Fruit fly (Drosophila melanogaster) whole organism, embryonic: ENCODE results near the gene Bhmt.
A peak's percentile ranks its signal among the peaks of the same experiment; 100 is the strongest.

Source experiments
- Abd-B ChIP-seq: fragments of 200-800 bp; sonication (Bioruptor generic); optimal IDR thresholded peaks from 2 replicates; lab custom pipeline; 2018; ENCODE audit warnings: missing biosample characterization, mild to moderate bottlenecking, missing genetic modification characterization, moderate library complexity
- Bdp1 ChIP-seq: fragments of 200-800 bp; sonication (Bioruptor generic); optimal IDR thresholded peaks from 3 replicates; lab custom pipeline; 2016; ENCODE audit warnings: missing biosample characterization, missing genetic modification characterization
- CG10274 ChIP-seq: fragments of 200-800 bp; sonication (Bioruptor generic); optimal IDR thresholded peaks from 3 replicates; lab custom pipeline; 2017; ENCODE audit warnings: missing biosample characterization, mild to moderate bottlenecking, missing genetic modification characterization
- CG10321 ChIP-seq: fragments of 200-800 bp; sonication (Bioruptor generic); IDR thresholded peaks from 2 replicates; pipeline ENCODE4 v1.3.6; 2022; ENCODE audit warnings: missing biosample characterization, missing genetic modification characterization
- CG10979 ChIP-seq: fragments of 200-800 bp; sonication (Bioruptor generic); optimal IDR thresholded peaks from 2 replicates; lab custom pipeline; 2018; ENCODE audit warnings: missing biosample characterization, mild to moderate bottlenecking, missing genetic modification characterization, moderate library complexity
- CG11695 ChIP-seq: fragments of 200-800 bp; sonication (Bioruptor generic); IDR thresholded peaks from 3 replicates; pipeline ENCODE4 v1.3.6; 2022; ENCODE audit warnings: missing biosample characterization, missing genetic modification characterization
- CG11723 ChIP-seq: fragments of 200-800 bp; sonication (Bioruptor generic); optimal IDR thresholded peaks from 2 replicates; lab custom pipeline; 2017; ENCODE audit warnings: missing biosample characterization, mild to moderate bottlenecking, missing genetic modification characterization
- CG1233 ChIP-seq: fragments of 200-800 bp; sonication (Bioruptor generic); optimal IDR thresholded peaks from 4 replicates; lab custom pipeline; 2018; ENCODE audit warnings: missing biosample characterization, mild to moderate bottlenecking, missing genetic modification characterization
- CG12391 ChIP-seq: fragments of 200-800 bp; sonication (Bioruptor generic); optimal IDR thresholded peaks from 3 replicates; lab custom pipeline; 2018; ENCODE audit warnings: missing biosample characterization, mild to moderate bottlenecking, missing genetic modification characterization, moderate library complexity
- CG14667 ChIP-seq: fragments of 200-800 bp; sonication (Bioruptor generic); IDR thresholded peaks from 2 replicates; pipeline ENCODE4 v1.3.6; 2022; ENCODE audit warnings: missing biosample characterization, missing genetic modification characterization
- CG15011 ChIP-seq: fragments of 200-800 bp; sonication (Bioruptor generic); optimal IDR thresholded peaks from 3 replicates; lab custom pipeline; 2018; ENCODE audit warnings: missing biosample characterization, mild to moderate bottlenecking, missing genetic modification characterization
- CG1603 ChIP-seq: fragments of 200-800 bp; sonication (Bioruptor generic); optimal IDR thresholded peaks from 2 replicates; lab custom pipeline; 2019; ENCODE audit warnings: missing biosample characterization, mild to moderate bottlenecking, missing genetic modification characterization, moderate library complexity
- CG17829 ChIP-seq: fragments of 200-800 bp; optimal IDR thresholded peaks from 2 replicates; lab custom pipeline; 2019; ENCODE audit warnings: missing biosample characterization, mild to moderate bottlenecking, missing genetic modification characterization, moderate library complexity
- CG2712 ChIP-seq: fragments of 200-800 bp; optimal IDR thresholded peaks from 3 replicates; lab custom pipeline; 2019; ENCODE audit warnings: missing biosample characterization, mild to moderate bottlenecking, missing genetic modification characterization, moderate library complexity
- CG2875 ChIP-seq: fragments of 200-800 bp; sonication (Bioruptor generic); optimal IDR thresholded peaks from 2 replicates; lab custom pipeline; 2017; ENCODE audit warnings: missing biosample characterization, mild to moderate bottlenecking, missing genetic modification characterization, missing genetic modification reagents
- CG32532 ChIP-seq: fragments of 200-800 bp; sonication (Bioruptor generic); IDR thresholded peaks from 2 replicates; pipeline ENCODE4 v1.3.6; 2022; ENCODE audit warnings: missing biosample characterization, missing genetic modification characterization
- CG3726 ChIP-seq: fragments of 200-800 bp; sonication (Bioruptor generic); IDR thresholded peaks from 3 replicates; pipeline ENCODE4, ENCODE4 v1.3.6; 2022; ENCODE audit warnings: missing biosample characterization, missing genetic modification characterization
- CG3847 ChIP-seq: fragments of 200-800 bp; sonication (Bioruptor generic); IDR thresholded peaks from 2 replicates; pipeline ENCODE4 v1.3.6; 2022; ENCODE audit warnings: missing biosample characterization, missing genetic modification characterization
- CG6654 ChIP-seq: fragments of 200-800 bp; sonication (Bioruptor generic); optimal IDR thresholded peaks from 2 replicates; lab custom pipeline; 2017; ENCODE audit warnings: missing biosample characterization, mild to moderate bottlenecking, missing genetic modification characterization
- CG7928 ChIP-seq: fragments of 200-800 bp; sonication (Bioruptor generic); optimal IDR thresholded peaks from 2 replicates; lab custom pipeline; 2017; ENCODE audit warnings: missing biosample characterization, mild to moderate bottlenecking, missing genetic modification characterization
- CG8388 ChIP-seq: fragments of 200-800 bp; sonication (Bioruptor generic); optimal IDR thresholded peaks from 2 replicates; lab custom pipeline; 2019; ENCODE audit warnings: missing biosample characterization, mild to moderate bottlenecking, missing genetic modification characterization, moderate library complexity
- CG9876 ChIP-seq: fragments of 200-800 bp; sonication (Bioruptor generic); optimal IDR thresholded peaks from 2 replicates; lab custom pipeline; 2016; ENCODE audit warnings: missing biosample characterization, missing genetic modification characterization
- Dbx ChIP-seq: fragments of 200-800 bp; sonication (Bioruptor generic); IDR thresholded peaks from 3 replicates; pipeline ENCODE4 v1.3.6; 2022; ENCODE audit warnings: missing biosample characterization, missing genetic modification characterization
- Dp ChIP-seq: fragments of 200-800 bp; sonication (Bioruptor generic); optimal IDR thresholded peaks from 2 replicates; lab custom pipeline; 2018; ENCODE audit warnings: missing biosample characterization, mild to moderate bottlenecking, missing genetic modification characterization, moderate library complexity
- Elba2 ChIP-seq: fragments of 200-800 bp; sonication (Bioruptor generic); optimal IDR thresholded peaks from 3 replicates; lab custom pipeline; 2016; ENCODE audit warnings: missing biosample characterization, missing genetic modification characterization
- H15 ChIP-seq: fragments of 200-800 bp; sonication (Bioruptor generic); IDR thresholded peaks from 3 replicates; pipeline ENCODE4 v1.3.6; 2022; ENCODE audit warnings: missing biosample characterization, missing genetic modification characterization
- MTF-1 ChIP-seq: fragments of 200-800 bp; sonication (Bioruptor generic); optimal IDR thresholded peaks from 2 replicates; lab custom pipeline; 2018; ENCODE audit warnings: missing biosample characterization, mild to moderate bottlenecking, missing genetic modification characterization, borderline replicate concordance
- Med ChIP-seq: fragments of 200-800 bp; sonication (Bioruptor generic); peaks from one replicate; lab custom pipeline; 2016; ENCODE audit warnings: missing biosample characterization, missing genetic modification characterization, mild to moderate bottlenecking, inconsistent platforms, moderate library complexity
- Mrtf ChIP-seq: fragments of 200-800 bp; sonication (Bioruptor generic); IDR thresholded peaks from 3 replicates; pipeline ENCODE4 v1.3.6; 2022; ENCODE audit warnings: missing biosample characterization, missing genetic modification characterization
- Nf-YA ChIP-seq: fragments of 200-800 bp; sonication (Bioruptor generic); IDR thresholded peaks from 2 replicates; pipeline ENCODE4 v1.3.6; 2022; ENCODE audit warnings: missing biosample characterization, missing genetic modification characterization
- Oaz ChIP-seq: fragments of 200-800 bp; sonication (Bioruptor generic); IDR thresholded peaks from 2 replicates; pipeline ENCODE4 v1.3.6; 2022; ENCODE audit warnings: missing biosample characterization, missing genetic modification characterization
- Oli ChIP-seq: fragments of 200-800 bp; sonication (Bioruptor generic); optimal IDR thresholded peaks from 2 replicates; lab custom pipeline; 2018; ENCODE audit warnings: missing biosample characterization, mild to moderate bottlenecking, missing genetic modification characterization, moderate library complexity
- Ssrp ChIP-seq: fragments of 200-800 bp; sonication (Bioruptor generic); optimal IDR thresholded peaks from 2 replicates; lab custom pipeline; 2018; ENCODE audit warnings: missing biosample characterization, mild to moderate bottlenecking, missing genetic modification characterization, moderate library complexity
- al ChIP-seq: fragments of 200-800 bp; sonication (Bioruptor generic); IDR thresholded peaks from 2 replicates; pipeline ENCODE4 v1.3.6; 2022; ENCODE audit warnings: missing biosample characterization, missing genetic modification characterization
- cad ChIP-seq: fragments of >200 bp; optimal IDR thresholded peaks from 2 replicates; lab custom pipeline; 2017; ENCODE audit warnings: missing biosample characterization, missing genetic modification characterization
- dpn ChIP-seq, 2 experiments: fragments of 200-800 bp; sonication (Bioruptor generic); optimal IDR thresholded peaks; 3 replicates each; lab custom pipeline; 2016; ENCODE audit warnings: missing biosample characterization in 2 of 2, missing genetic modification characterization in 2 of 2
- fu2 ChIP-seq: fragments of 200-800 bp; sonication (Bioruptor generic); optimal IDR thresholded peaks from 2 replicates; lab custom pipeline; 2016; ENCODE audit warnings: missing biosample characterization, missing genetic modification characterization
- gt ChIP-seq: fragments of 200-800 bp; sonication (Bioruptor generic); IDR thresholded peaks from 2 replicates; pipeline ENCODE4 v1.3.6; 2022; ENCODE audit warnings: missing biosample characterization, missing genetic modification characterization
- lov ChIP-seq, 2 experiments: fragments of 200-800 bp in 1 of 2; fragments of >200 bp in 1 of 2; sonication (Bioruptor generic) in 1 of 2; IDR thresholded peaks in 1 of 2; optimal IDR thresholded peaks in 1 of 2; 2 replicates in 1 of 2; 3 replicates in 1 of 2; pipeline versions ENCODE4 v1.3.6 to Lab custom; 2017 to 2022; ENCODE audit warnings: missing biosample characterization in 1 of 2, missing genetic modification characterization in 1 of 2
- pfk ChIP-seq: fragments of 200-800 bp; sonication (Bioruptor generic); optimal IDR thresholded peaks from 2 replicates; lab custom pipeline; 2018; ENCODE audit warnings: missing biosample characterization, mild to moderate bottlenecking, missing genetic modification characterization, moderate library complexity
- psq ChIP-seq: fragments of 200-800 bp; sonication (Bioruptor generic); optimal IDR thresholded peaks from 2 replicates; lab custom pipeline; 2017; ENCODE audit warnings: missing biosample characterization, missing genetic modification characterization
- ro ChIP-seq: fragments of 200-800 bp; sonication (Bioruptor generic); IDR thresholded peaks from 2 replicates; pipeline ENCODE4 v1.3.6; 2022; ENCODE audit warnings: missing biosample characterization, missing genetic modification characterization
- slbo ChIP-seq: fragments of 200-800 bp; sonication (Bioruptor generic); IDR thresholded peaks from 2 replicates; pipeline ENCODE4 v1.3.6; 2022; ENCODE audit warnings: missing biosample characterization, missing genetic modification characterization
- tgo ChIP-seq: fragments of 200-800 bp; sonication (Bioruptor generic); IDR thresholded peaks from 3 replicates; pipeline ENCODE4 v1.3.6; 2022; ENCODE audit warnings: missing biosample characterization, missing genetic modification characterization
- tin ChIP-seq: fragments of 200-800 bp; sonication (Bioruptor generic); optimal IDR thresholded peaks from 3 replicates; lab custom pipeline; 2016; ENCODE audit warnings: missing biosample characterization, missing genetic modification characterization
- tna ChIP-seq: fragments of 200-800 bp; sonication (Bioruptor generic); IDR thresholded peaks from 2 replicates; pipeline ENCODE4 v1.3.6; 2022; ENCODE audit warnings: missing biosample characterization, missing genetic modification characterization; ENCODE audit not compliant: partially characterized antibody
- unpg ChIP-seq: fragments of 200-800 bp; sonication (Bioruptor generic); optimal IDR thresholded peaks from 3 replicates; lab custom pipeline; 2018; ENCODE audit warnings: missing biosample characterization, mild to moderate bottlenecking, missing genetic modification characterization, moderate library complexity
- usp ChIP-seq: fragments of >200 bp; optimal IDR thresholded peaks from 2 replicates; lab custom pipeline; 2017; ENCODE audit warnings: missing biosample characterization, missing genetic modification characterization
- wdn ChIP-seq: fragments of 200-800 bp; sonication (Bioruptor generic); IDR thresholded peaks from 2 replicates; pipeline ENCODE4 v1.3.6; 2022; ENCODE audit warnings: missing biosample characterization, missing genetic modification characterization

Bhmt gene

dm6 chr2L:18974063-18974779 is 17.1 kb upstream of the Bhmt start, which contains the start of the genes L2HGDH and CG10431 (continued):
- no peak for TF ChIP-seq CG9876 (GFP tag; lab: Kevin White, UChicago)
- peak; percentile 67 for TF ChIP-seq Abd-B (GFP tag; lab: Kevin White, UChicago)
- peak; percentile 77 for TF ChIP-seq CG2712 (tag; lab: Kevin White, UChicago)
- peak; percentile 42 for TF ChIP-seq CG1603 (tag; lab: Kevin White, UChicago)
- peak; percentile 37 for TF ChIP-seq CG11723
- TF ChIP-seq CG3726 (GFP tag; lab: Robert Waterston, UW): no peak
- peak; percentile 64 for TF ChIP-seq CG3847 (GFP tag; lab: Robert Waterston, UW)
- peak; percentile 53 for TF ChIP-seq Oli (tag; lab: Kevin White, UChicago)
- TF ChIP-seq Dbx (GFP tag; lab: Robert Waterston, UW): 0 out of 3 replicates have a peak, but pooled peaks have one; percentile 27
- peak; percentile 47 for TF ChIP-seq Ssrp (tag; lab: Kevin White, UChicago)
- TF ChIP-seq H15: no peak
- TF ChIP-seq CG32532 (GFP tag; lab: Robert Waterston, UW): peak; percentile 46
- no peak for TF ChIP-seq cad (GFP tag; lab: Kevin White, UChicago)
- TF ChIP-seq CG2875 (GFP tag; lab: Kevin White, UChicago): peak; percentile 27
- TF ChIP-seq Med: peak; percentile 91
- peak; percentile 85 for TF ChIP-seq CG12391 (tag; lab: Kevin White, UChicago)
- TF ChIP-seq tna (GFP tag; lab: Robert Waterston, UW): no peak
- TF ChIP-seq lov (optimal IDR thresholded peaks at IDR 0.05; lab: Kevin White, UChicago): no peak
- no peak for TF ChIP-seq lov (GFP tag; IDR thresholded peaks at IDR 0.05; lab: Robert Waterston, UW)
- TF ChIP-seq CG7928 (GFP tag; lab: Kevin White, UChicago): peak; percentile 2
- TF ChIP-seq tgo: peak; percentile 32; the same call in 1 of the 3 replicates
- no peak for TF ChIP-seq Mrtf (GFP tag; lab: Robert Waterston, UW)
- TF ChIP-seq CG10274 (GFP tag; lab: Kevin White, UChicago): no peak
- peak; percentile 43 for TF ChIP-seq CG8388 (GFP tag; lab: Kevin White, UChicago)
- peak; percentile 42 to 68 for TF ChIP-seq dpn (GFP tag; optimal IDR thresholded peaks at IDR 0.05; lab: Kevin White, UChicago)
- peak; percentile 54; the same call in 1 of the 2 replicates for TF ChIP-seq slbo (GFP tag; lab: Robert Waterston, UW)
- TF ChIP-seq Nf-YA (GFP tag; lab: Robert Waterston, UW): no peak
- TF ChIP-seq CG17829 (tag; lab: Kevin White, UChicago): peak; percentile 77
- TF ChIP-seq CG14667: no peak
- peak; percentile 69 for TF ChIP-seq tin
- peak; percentile 56 for TF ChIP-seq CG10979 (tag; lab: Kevin White, UChicago)
- TF ChIP-seq Oaz: no peak
- no peak for TF ChIP-seq gt
- no peak for TF ChIP-seq usp (GFP tag; lab: Kevin White, UChicago)
- no peak for TF ChIP-seq ro (GFP tag; lab: Robert Waterston, UW)
- no peak for TF ChIP-seq CG6654
- peak; percentile 44 for TF ChIP-seq Dp (GFP tag; lab: Kevin White, UChicago)
- peak; percentile 52 for TF ChIP-seq pfk
- TF ChIP-seq MTF-1 (GFP tag; lab: Kevin White, UChicago): peak; percentile 70
- no peak for TF ChIP-seq CG10321 (GFP tag; lab: Robert Waterston, UW)
- 0 out of 2 replicates have a peak, but pooled peaks have one; percentile 4 for TF ChIP-seq wdn (GFP tag; lab: Robert Waterston, UW)
- TF ChIP-seq Elba2 (GFP tag; lab: Kevin White, UChicago): no peak
- peak; percentile 46 for TF ChIP-seq Bdp1 (GFP tag; lab: Kevin White, UChicago)
- TF ChIP-seq CG1233 (GFP tag; lab: Kevin White, UChicago): peak; percentile 39
- peak; percentile 58 for TF ChIP-seq unpg (GFP tag; lab: Kevin White, UChicago)
- TF ChIP-seq CG15011: peak; percentile 2
- TF ChIP-seq fu2 (GFP tag; lab: Kevin White, UChicago): no peak
- TF ChIP-seq psq (GFP tag; lab: Kevin White, UChicago): no peak
- TF ChIP-seq CG11695 (GFP tag; lab: Robert Waterston, UW): no peak
- no peak for TF ChIP-seq al
